Worm (Caenorhabditis elegans) whole organism, L4/young adult: Measurements from ENCODE around the gene lgc-41.

Experiments
- dao-5 ChIP-seq: sonication (generic microtip); optimal IDR thresholded peaks from 2 replicates; lab custom pipeline; 2016; ENCODE audit warnings: missing genotype, missing genetic modification characterization, moderate library complexity, missing compliant biosample characterization
- him-1 ChIP-seq: sonication (generic microtip); optimal IDR thresholded peaks from 2 replicates; lab custom pipeline; 2016; ENCODE audit warnings: missing genotype, missing genetic modification reagents, missing genetic modification characterization, missing compliant biosample characterization

DNA sequence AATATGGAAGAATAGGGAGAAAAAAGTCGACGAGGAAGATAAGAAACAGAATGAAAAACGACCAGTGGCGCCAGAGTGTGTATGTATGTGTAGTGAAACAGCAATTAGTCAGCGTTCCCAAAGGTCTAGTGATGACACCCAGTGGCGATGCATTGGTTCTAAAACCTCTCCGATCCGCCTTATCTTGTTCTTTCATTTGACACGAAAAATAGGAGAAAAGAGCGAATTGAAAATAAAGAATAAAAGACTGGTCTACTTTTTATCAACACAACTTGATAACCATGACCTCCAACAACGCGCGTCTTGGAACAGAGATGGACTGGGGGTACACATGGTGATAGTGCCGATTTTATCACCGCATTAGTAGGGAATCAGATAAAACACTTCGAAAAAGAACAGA is 23.2 kb upstream of the lgc-41 start:
- TF ChIP-seq him-1 (tag; lab: Kevin White, UChicago) (no peak), dao-5 (no peak)
